Worm (Caenorhabditis elegans) whole organism, L1 larva: ENCODE results near the gene luc-7L.

Experiments used
- C04F5.9 ChIP-seq: sonication (generic microtip); optimal IDR thresholded peaks from 2 replicates; lab custom pipeline; 2016; ENCODE audit warnings: missing genetic modification characterization, missing compliant biosample characterization
- aha-1 ChIP-seq: fragments of 150-350 bp; optimal IDR thresholded peaks from 2 replicates; lab custom pipeline; 2014; ENCODE audit warnings: missing biosample characterization, missing genetic modification characterization
- ama-1 ChIP-seq: fragments of 150-350 bp; optimal IDR thresholded peaks from 2 replicates; lab custom pipeline; 2014
- blmp-1 ChIP-seq: fragments of 150-350 bp; optimal IDR thresholded peaks from 2 replicates; lab custom pipeline; 2014; ENCODE audit warnings: missing biosample characterization, missing genetic modification characterization
- ceh-82 ChIP-seq, 3 experiments: fragments of 150-350 bp in 1 of 3; sonication (generic microtip) in 2 of 3; optimal IDR thresholded peaks; 2 replicates each; lab custom pipeline; 2014 to 2017; ENCODE audit warnings: missing biosample characterization in 3 of 3, missing genetic modification characterization in 3 of 3
- ces-1 ChIP-seq: fragments of 150-350 bp; optimal IDR thresholded peaks from 2 replicates; lab custom pipeline; 2014; ENCODE audit warnings: missing biosample characterization, missing genetic modification reagents, missing genetic modification characterization
- dpl-1 ChIP-seq, 3 experiments: fragments of 150-350 bp in 2 of 3; sonication (generic microtip) in 1 of 3; optimal IDR thresholded peaks; 2 replicates each; lab custom pipeline; 2014 to 2017; ENCODE audit warnings: missing biosample characterization in 3 of 3, missing genetic modification characterization in 3 of 3, missing genetic modification reagents in 3 of 3
- efl-1 ChIP-seq, 4 experiments: fragments of 150-350 bp; optimal IDR thresholded peaks in 3 of 4; peaks in 1 of 4; 1 replicate in 1 of 4; 2 replicates in 3 of 4; lab custom pipeline; 2014; ENCODE audit warnings: missing biosample characterization in 2 of 4, missing genetic modification characterization in 2 of 4, missing genetic modification reagents in 2 of 4
- efl-3 ChIP-seq: fragments of 200-800 bp; sonication (Bioruptor generic); optimal IDR thresholded peaks from 2 replicates; lab custom pipeline; 2018; ENCODE audit warnings: mild to moderate bottlenecking, missing genetic modification characterization, missing compliant biosample characterization
- egl-27 ChIP-seq, 2 experiments: fragments of 150-350 bp in 1 of 2; sonication (generic microtip); optimal IDR thresholded peaks; 3 replicates each; lab custom pipeline; 2017 to 2018; ENCODE audit warnings: missing biosample characterization in 2 of 2, missing genetic modification characterization in 2 of 2, missing genetic modification reagents in 2 of 2
- elt-2 ChIP-seq: sonication (generic microtip); optimal IDR thresholded peaks from 2 replicates; lab custom pipeline; 2016; ENCODE audit warnings: missing genetic modification characterization, mild to moderate bottlenecking, inconsistent platforms, missing compliant biosample characterization, missing genetic modification reagents
- elt-3 ChIP-seq, 6 experiments: fragments of 150-350 bp in 1 of 6; sonication (generic microtip); optimal IDR thresholded peaks; 2 replicates each; lab custom pipeline; 2017 to 2018; ENCODE audit warnings: missing biosample characterization in 6 of 6, missing genetic modification characterization in 6 of 6, inconsistent platforms in 1 of 6
- fkh-8 ChIP-seq: sonication (generic microtip); optimal IDR thresholded peaks from 2 replicates; lab custom pipeline; 2016; ENCODE audit warnings: mild to moderate bottlenecking, missing genetic modification characterization, missing compliant biosample characterization
- hpl-2 ChIP-seq: fragments of 150-350 bp; optimal IDR thresholded peaks from 2 replicates; lab custom pipeline; 2014; ENCODE audit warnings: missing biosample characterization, missing genetic modification reagents, missing genetic modification characterization
- lin-14 ChIP-seq: fragments of 200-800 bp; sonication (Bioruptor generic); optimal IDR thresholded peaks from 2 replicates; lab custom pipeline; 2018; ENCODE audit warnings: mild to moderate bottlenecking, missing genetic modification characterization, moderate library complexity, missing compliant biosample characterization
- lin-35 ChIP-seq, 2 experiments: fragments of 150-350 bp; optimal IDR thresholded peaks; 2 replicates each; lab custom pipeline; 2014; ENCODE audit warnings: missing biosample characterization in 2 of 2, missing genetic modification characterization in 2 of 2, missing genetic modification reagents in 2 of 2
- lin-39 ChIP-seq: fragments of 150-350 bp; optimal IDR thresholded peaks from 2 replicates; lab custom pipeline; 2014; ENCODE audit warnings: missing biosample characterization, missing genetic modification reagents, missing genetic modification characterization
- mef-2 ChIP-seq: fragments of 150-350 bp; optimal IDR thresholded peaks from 2 replicates; lab custom pipeline; 2014; ENCODE audit warnings: missing biosample characterization, missing genetic modification characterization
- nhr-20 ChIP-seq: sonication (generic microtip); optimal IDR thresholded peaks from 2 replicates; lab custom pipeline; 2016; ENCODE audit warnings: mild to moderate bottlenecking, missing genetic modification characterization, missing compliant biosample characterization
- nhr-237 ChIP-seq: fragments of 150-350 bp; optimal IDR thresholded peaks from 2 replicates; lab custom pipeline; 2014; ENCODE audit warnings: missing biosample characterization, missing genetic modification characterization
- nhr-28 ChIP-seq: fragments of 150-350 bp; optimal IDR thresholded peaks from 2 replicates; lab custom pipeline; 2014; ENCODE audit warnings: missing biosample characterization, missing genetic modification characterization
- nhr-71 ChIP-seq: sonication (generic microtip); optimal IDR thresholded peaks from 2 replicates; lab custom pipeline; 2016; ENCODE audit warnings: mild to moderate bottlenecking, missing genetic modification characterization, moderate library complexity, missing compliant biosample characterization
- nhr-84 ChIP-seq: sonication (generic microtip); optimal IDR thresholded peaks from 2 replicates; lab custom pipeline; 2017; ENCODE audit warnings: missing biosample characterization, missing genetic modification characterization
- nhr-85 ChIP-seq: sonication (generic microtip); peaks from one replicate; lab custom pipeline; 2016; ENCODE audit warnings: missing genetic modification characterization, inconsistent platforms, missing compliant biosample characterization
- nhr-90 ChIP-seq: sonication (generic microtip); optimal IDR thresholded peaks from 2 replicates; lab custom pipeline; 2016; ENCODE audit warnings: mild to moderate bottlenecking, missing genetic modification characterization, missing compliant biosample characterization; ENCODE audit not compliant: poor library complexity
- pag-3 ChIP-seq: sonication (generic microtip); optimal IDR thresholded peaks from 2 replicates; lab custom pipeline; 2017; ENCODE audit warnings: missing genetic modification characterization, mild to moderate bottlenecking, missing compliant biosample characterization, antibody characterized with exemption, borderline replicate concordance; ENCODE audit not compliant: insufficient read depth
- snpc-4 ChIP-seq: fragments of 150-350 bp; optimal IDR thresholded peaks from 2 replicates; lab custom pipeline; 2014; ENCODE audit warnings: missing biosample characterization, missing genetic modification characterization
- sox-4 ChIP-seq: sonication (generic microtip); optimal IDR thresholded peaks from 2 replicates; lab custom pipeline; 2016; ENCODE audit warnings: missing genetic modification characterization, missing compliant biosample characterization
- tlp-1 ChIP-seq: fragments of 150-350 bp; optimal IDR thresholded peaks from 2 replicates; lab custom pipeline; 2014; ENCODE audit warnings: missing biosample characterization, missing genetic modification characterization
- unc-62 ChIP-seq: fragments of 150-350 bp; optimal IDR thresholded peaks from 2 replicates; lab custom pipeline; 2014; ENCODE audit warnings: missing biosample characterization, missing genetic modification reagents, missing genetic modification characterization
- unc-86 ChIP-seq: sonication (generic microtip); optimal IDR thresholded peaks from 2 replicates; lab custom pipeline; 2016; ENCODE audit warnings: missing genetic modification characterization, missing compliant biosample characterization
- unc-98 ChIP-seq: fragments of 200-800 bp; sonication (Bioruptor generic); IDR thresholded peaks from 2 replicates; pipeline ENCODE4 v1.3.6; 2022; ENCODE audit warnings: missing genetic modification characterization, missing compliant biosample characterization
- zip-4 ChIP-seq: fragments of 200-800 bp; sonication (Bioruptor generic); optimal IDR thresholded peaks from 2 replicates; lab custom pipeline; 2018; ENCODE audit warnings: mild to moderate bottlenecking, missing genetic modification characterization, moderate library complexity, missing compliant biosample characterization

The luc-7L gene

ce11 chrII:7697156-7697555, 10.1 kb downstream of the luc-7L start (continued):
- TF ChIP-seq efl-3 (GFP tag; lab: Kevin White, UChicago) = no peak
- TF ChIP-seq, all 84 proteins: peak for 0

DNA sequence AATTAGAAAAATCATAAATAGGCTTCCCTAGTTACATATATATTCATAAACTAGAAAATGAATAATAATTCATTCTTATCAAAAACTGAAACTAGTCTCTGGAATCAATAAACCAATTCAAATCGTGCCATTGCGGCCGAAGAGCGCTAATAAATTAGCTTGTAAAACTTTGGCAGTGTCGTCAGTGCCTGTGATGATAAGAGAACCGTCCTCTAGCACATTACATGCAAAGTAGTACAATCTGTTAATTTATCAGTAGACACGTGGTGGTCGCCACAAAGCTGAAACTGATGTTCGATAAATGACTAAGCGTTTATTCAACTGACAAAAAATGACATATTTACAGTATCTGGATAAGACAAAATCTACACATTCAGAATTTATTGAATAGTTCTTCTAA, 11.6 kb downstream of the luc-7L start:
- TF ChIP-seq nhr-20 (tag; lab: Kevin White, UChicago) (peak; percentile 24), zip-4 (no peak), nhr-237 (no peak), ama-1 (no peak), C04F5.9 (tag; lab: Kevin White, UChicago) (no peak), elt-2 (peak; percentile 95), ceh-82 (tag; optimal IDR thresholded peaks at IDR 0.05; lab: Kevin White, UChicago) (no peak), hpl-2 (GFP tag; lab: Kevin White, UChicago) (no peak), dpl-1 (GFP tag; optimal IDR thresholded peaks at IDR 0.05; lab: Kevin White, UChicago) (no peak), nhr-84 (tag; lab: Kevin White, UChicago) (no peak), lin-14 (GFP tag; lab: Kevin White, UChicago) (peak; percentile 33), pag-3 (tag; lab: Kevin White, UChicago) (no peak), egl-27 (tag; optimal IDR thresholded peaks at IDR 0.05; lab: Kevin White, UChicago) (no peak), efl-1 (optimal IDR thresholded peaks at IDR 0.05; lab: Kevin White, UChicago) (no peak), efl-1 (GFP tag; optimal IDR thresholded peaks at IDR 0.05 in 1 of 2; lab: Kevin White, UChicago) (no peak), nhr-90 (tag; lab: Kevin White, UChicago) (peak; percentile 20), lin-35 (GFP tag; optimal IDR thresholded peaks at IDR 0.05; lab: Kevin White, UChicago) (peak in 1 of 2 experiments; percentile 24), tlp-1 (peak; percentile 36), unc-62 (GFP tag; lab: Kevin White, UChicago) (no peak), mef-2 (no peak), blmp-1 (tag; lab: Kevin White, UChicago) (no peak), nhr-71 (no peak), elt-3 (tag; optimal IDR thresholded peaks at IDR 0.05; lab: Kevin White, UChicago) (no peak)

DNA sequence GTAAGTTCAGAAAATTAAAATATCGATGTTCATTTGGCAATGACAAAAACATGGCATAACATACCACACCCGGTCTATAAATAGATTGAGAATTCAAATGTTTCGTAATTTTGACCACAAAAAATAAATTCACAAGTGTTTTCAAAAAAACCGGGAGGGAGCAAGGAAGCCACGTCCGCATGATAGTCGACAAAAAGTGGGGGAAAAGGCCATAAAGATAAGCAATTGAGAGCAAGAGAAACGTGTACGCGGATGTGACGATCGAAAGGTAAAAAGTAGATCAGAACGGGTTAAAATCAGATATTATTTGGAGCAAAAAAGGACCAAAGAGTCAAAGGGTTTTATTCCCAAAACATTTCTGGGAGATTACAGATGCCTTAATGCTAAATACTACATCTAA, 12.5 kb downstream of the luc-7L start:
- TF ChIP-seq aha-1 = no peak
- TF ChIP-seq elt-2 = peak; percentile 56

DNA sequence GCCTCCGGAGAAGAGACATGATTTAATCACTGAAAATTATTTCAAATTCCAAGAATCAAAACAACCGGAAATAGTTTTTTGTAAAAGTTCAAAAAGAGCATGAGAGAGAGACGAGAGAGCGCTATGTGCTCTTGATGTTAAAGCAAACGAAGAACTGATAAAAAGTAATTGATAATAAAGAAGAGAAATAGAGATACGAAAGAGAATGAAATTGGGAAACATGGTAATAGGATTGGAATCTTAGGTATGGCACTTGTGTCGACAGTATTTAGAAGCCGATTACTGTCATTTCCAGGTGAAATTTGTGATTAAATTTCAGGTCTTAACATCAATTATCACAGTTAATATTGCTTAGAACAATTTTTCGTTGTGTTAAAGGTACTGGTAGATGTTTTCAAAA, 13.4 kb downstream of the luc-7L start, which contains the start of gene nhx-2:
nhx-2 (minus strand) TSS at position 29 of the 400 bp plus-strand sequence.
- TF ChIP-seq elt-2 (peak; percentile 65), lin-35 (GFP tag; optimal IDR thresholded peaks at IDR 0.05; lab: Kevin White, UChicago) (no peak)

- no peak for TF ChIP-seq nhr-28 (tag; lab: Kevin White, UChicago)
- TF ChIP-seq ces-1 (GFP tag; lab: Kevin White, UChicago) = no peak
- no peak for TF ChIP-seq unc-86 (tag; lab: Kevin White, UChicago)
- TF ChIP-seq unc-98 = no peak
- TF ChIP-seq dpl-1 (GFP tag; optimal IDR thresholded peaks at IDR 0.05; lab: Kevin White, UChicago) = no peak
- no peak for TF ChIP-seq sox-4
- no peak for TF ChIP-seq snpc-4 (tag; lab: Kevin White, UChicago)
- no peak for TF ChIP-seq tlp-1
- no peak for TF ChIP-seq lin-39 (tag; lab: Kevin White, UChicago)
Measured at ce11 chrII:7690384-7690783, 16.9 kb downstream of the luc-7L start, which contains the start of gene pid-1. Gene pid-1 (minus strand): TSS chrII:7690556.

DNA sequence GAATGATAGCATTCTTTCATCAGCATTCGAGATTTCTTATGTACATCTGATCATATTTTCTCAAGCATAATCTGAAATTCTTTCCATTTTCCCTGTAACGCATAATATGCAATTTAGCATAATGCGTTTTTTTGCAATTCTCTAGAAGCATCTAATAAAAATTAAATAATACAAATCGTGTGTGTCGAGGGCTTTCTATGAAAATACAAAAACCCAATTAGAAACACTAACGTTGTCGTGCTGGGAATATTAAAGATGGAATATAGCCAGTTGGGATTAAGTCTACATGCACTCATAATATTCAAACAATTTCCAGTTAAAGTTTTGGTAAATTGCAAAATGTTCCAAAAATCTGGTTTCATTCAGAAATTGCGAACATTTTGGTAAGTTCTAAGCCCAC, 22.7 kb downstream of the luc-7L start, which contains the start of gene F18A1.1:
F18A1.1 (plus strand) TSS at position 301 of the 400 bp plus-strand sequence.
- TF ChIP-seq elt-2 (no peak), nhr-85 (tag; lab: Kevin White, UChicago) (peak; percentile 56), fkh-8 (tag; lab: Kevin White, UChicago) (no peak)
